Fruit fly (Drosophila melanogaster): ENCODE data around the gene CG10405.

CG10405 gene

DNA sequence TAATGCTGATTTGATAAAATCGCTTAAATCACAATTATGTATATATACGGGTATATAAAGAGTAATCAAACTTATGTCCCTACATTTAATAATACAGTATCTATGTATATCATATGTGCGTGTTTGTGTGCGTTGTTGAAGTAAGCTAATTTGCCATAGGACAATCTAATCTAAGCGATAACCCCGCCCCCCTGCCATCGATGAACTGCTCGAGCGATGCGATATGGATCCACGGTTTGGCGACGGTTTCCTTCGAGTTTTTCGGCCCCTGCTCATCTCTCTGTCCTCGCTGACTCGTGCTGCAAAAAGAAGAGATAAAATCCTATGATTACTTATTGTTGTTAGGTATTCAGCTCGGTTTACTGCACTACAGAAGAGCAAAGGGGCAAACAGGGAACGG is 7.5 kb upstream of the CG10405 start (continued):
- TF ChIP-seq grau (tag; optimal IDR thresholded peaks at IDR 0.05), result no peak
- TF ChIP-seq Fer1 (GFP tag; optimal IDR thresholded peaks at IDR 0.05), result no peak

DNA sequence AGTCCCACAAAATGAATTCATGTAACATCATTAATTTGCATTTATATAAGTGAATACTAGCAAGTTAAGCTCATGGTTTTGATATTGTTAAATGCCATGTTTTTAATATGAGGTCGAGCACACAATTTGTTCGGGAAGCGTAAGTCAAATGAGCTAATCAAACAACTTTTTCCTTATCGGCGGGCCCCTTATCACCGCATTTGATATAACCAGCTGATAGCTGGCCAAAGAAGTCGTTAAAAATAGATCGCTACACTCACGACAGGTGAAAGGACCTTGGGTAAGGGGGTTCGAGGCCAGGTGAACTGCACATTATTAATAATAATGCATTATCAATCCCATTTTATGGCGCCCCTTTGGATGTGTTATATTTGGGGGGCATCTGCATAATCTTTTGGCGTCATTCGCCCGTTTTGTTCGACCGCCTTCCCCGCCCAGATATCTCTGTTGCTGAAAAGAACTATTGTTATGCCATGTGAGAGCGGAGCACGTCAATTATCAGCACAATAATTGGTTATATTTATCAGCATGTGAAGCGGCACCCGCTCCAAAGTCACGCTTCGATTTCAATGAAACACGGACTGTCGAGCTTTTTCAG is 6.7 kb upstream of the CG10405 start:
- TF ChIP-seq GATAe (GFP tag; conservative IDR thresholded peaks at IDR 0.05), result peak; percentile 74
- TF ChIP-seq mirr (GFP tag; optimal IDR thresholded peaks at IDR 0.05), result peak; percentile 35
- peak; percentile 75 for TF ChIP-seq exex (tag; optimal IDR thresholded peaks at IDR 0.05)
- TF ChIP-seq sens (GFP tag), result peak; percentile 73
- TF ChIP-seq CG16813 (GFP tag; IDR thresholded peaks at IDR 0.05; ENCODE audit: partially characterized antibody), result no peak
- TF ChIP-seq her (GFP tag; optimal IDR thresholded peaks at IDR 0.05), result no peak
- TF ChIP-seq CG2199 (GFP tag; IDR thresholded peaks at IDR 0.05), result 0 out of 3 replicates have a peak, but pooled peaks have one; percentile 20
- peak; percentile 51 for TF ChIP-seq sug (tag; optimal IDR thresholded peaks at IDR 0.05)
- peak; percentile 10 for TF ChIP-seq CG34376 (GFP tag; optimal IDR thresholded peaks at IDR 0.05)
- TF ChIP-seq grn (GFP tag; optimal IDR thresholded peaks at IDR 0.05), result peak; percentile 74
- TF ChIP-seq chinmo (GFP tag; IDR thresholded peaks at IDR 0.05; ENCODE audit: partially characterized antibody), result 0 out of 4 replicates have a peak, but pooled peaks have one; percentile 69
- TF ChIP-seq Pdp1 (GFP tag; optimal IDR thresholded peaks at IDR 0.05), result peak in 1 of 2 experiments; percentile 51
- peak; percentile 55 for TF ChIP-seq Med (GFP tag)
- TF ChIP-seq crol (GFP tag; IDR thresholded peaks at IDR 0.05), result peak; percentile 20; the same call in 1 of the 2 replicates
- peak; percentile 19 for TF ChIP-seq lab (GFP tag; optimal IDR thresholded peaks at IDR 0.05)
- TF ChIP-seq E2f1 (GFP tag; IDR thresholded peaks at IDR 0.05), result no peak
- no peak for TF ChIP-seq CG13775 (GFP tag; optimal IDR thresholded peaks at IDR 0.05)
- TF ChIP-seq ftz-f1 (GFP tag; optimal IDR thresholded peaks at IDR 0.05), result peak; percentile 16
- TF ChIP-seq Hr78 (GFP tag; optimal IDR thresholded peaks at IDR 0.05), result peak in 1 of 2 experiments; percentile 47

DNA sequence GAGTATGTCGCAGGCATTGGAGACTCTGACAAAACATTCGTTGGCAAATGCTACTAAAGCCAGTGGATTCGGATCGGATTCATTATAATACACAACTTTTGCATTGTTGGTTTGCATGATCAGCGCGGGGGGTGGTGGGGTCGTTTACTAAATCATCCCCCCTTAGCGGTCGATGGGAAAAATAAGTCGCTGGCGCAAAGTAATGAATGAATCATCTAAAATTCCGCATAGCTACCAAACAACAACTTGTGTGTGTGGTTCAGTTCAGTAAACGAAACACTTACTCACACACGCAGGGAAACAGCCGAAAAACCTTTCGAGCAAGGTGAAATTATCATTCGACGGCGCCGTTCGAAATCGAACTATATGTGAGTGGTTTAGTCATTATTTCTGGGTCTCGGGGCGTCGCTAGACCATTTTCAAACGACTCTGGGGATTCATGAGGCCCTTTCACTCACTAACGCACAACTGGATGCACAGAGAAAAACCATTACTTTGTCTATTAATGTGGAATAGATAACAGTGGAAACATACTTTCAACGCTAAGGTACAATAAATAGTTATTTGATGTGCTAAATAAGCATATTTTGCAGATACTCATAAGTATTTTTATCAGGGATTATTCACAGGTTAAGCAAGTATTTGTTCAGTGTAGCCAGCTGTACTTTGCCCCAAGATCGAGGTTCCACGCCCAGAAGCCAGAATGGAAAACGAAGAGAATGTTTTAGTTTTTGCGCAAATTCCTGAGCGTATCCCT is 5.7 kb upstream of the CG10405 start:
- TF ChIP-seq Sox102F (GFP tag; optimal IDR thresholded peaks at IDR 0.05) (peak; percentile 80), kay (GFP tag; optimal IDR thresholded peaks at IDR 0.05) (no peak), pfk (GFP tag; optimal IDR thresholded peaks at IDR 0.05) (no peak), sisA (GFP tag; IDR thresholded peaks at IDR 0.05) (peak; percentile 85), ase (GFP tag; IDR thresholded peaks at IDR 0.05) (peak; percentile 82), CHES-1-like (GFP tag; optimal IDR thresholded peaks at IDR 0.05) (no peak), ash1 (GFP tag; optimal IDR thresholded peaks at IDR 0.05) (no peak), CG17186 (GFP tag; optimal IDR thresholded peaks at IDR 0.05) (peak; percentile 66), pb (GFP tag; optimal IDR thresholded peaks at IDR 0.05) (no peak), Ravus (GFP tag; IDR thresholded peaks at IDR 0.05) (peak; percentile 51), Trl (optimal IDR thresholded peaks at IDR 0.05) (no peak), Trl (GFP tag; optimal IDR thresholded peaks at IDR 0.05) (peak; percentile 34), Atf3 (GFP tag; optimal IDR thresholded peaks at IDR 0.05) (peak; percentile 19), CTCF (GFP tag; optimal IDR thresholded peaks at IDR 0.05) (peak; percentile 13), br (optimal IDR thresholded peaks at IDR 0.05) (no peak), mam (GFP tag; optimal IDR thresholded peaks at IDR 0.05) (peak; percentile 62), gro (GFP tag; optimal IDR thresholded peaks at IDR 0.05) (no peak), Bteb2 (GFP tag; optimal IDR thresholded peaks at IDR 0.05) (peak; percentile 51), sr (GFP tag; IDR thresholded peaks at IDR 0.05) (peak; percentile 62; the same call in 2 of the 3 replicates), Dad (GFP tag; optimal IDR thresholded peaks at IDR 0.05) (peak; percentile 30), CG31388 (GFP tag; optimal IDR thresholded peaks at IDR 0.05) (no peak), NFAT (GFP tag; IDR thresholded peaks at IDR 0.05) (peak; percentile 41; the same call in 1 of the 2 replicates), CG2120 (GFP tag; optimal IDR thresholded peaks at IDR 0.05) (peak; percentile 69), CG9876 (GFP tag; optimal IDR thresholded peaks at IDR 0.05) (peak; percentile 62), CG3163 (GFP tag; optimal IDR thresholded peaks at IDR 0.05) (no peak), CG17328 (GFP tag; IDR thresholded peaks at IDR 0.05) (peak; percentile 88), ci (GFP tag; IDR thresholded peaks at IDR 0.05) (peak; percentile 96)
